Fruit fly (Drosophila melanogaster): ENCODE measurements around the gene Swip-1.

Swip-1 gene

dm6 chr2L:19018266-19018665 is 31.2 kb upstream of the Swip-1 start:
- TF ChIP-seq noc (tag; optimal IDR thresholded peaks at IDR 0.05): no peak

- no peak for TF ChIP-seq noc (tag; optimal IDR thresholded peaks at IDR 0.05)
Measured at dm6 chr2L:19017060-19017459, 30.0 kb upstream of the Swip-1 start.

dm6 chr2L:19015628-19016027 is 28.5 kb upstream of the Swip-1 start:
- no peak for TF ChIP-seq noc (tag; optimal IDR thresholded peaks at IDR 0.05)

- no peak for TF ChIP-seq noc (tag; optimal IDR thresholded peaks at IDR 0.05)
Measured at dm6 chr2L:19014881-19015366, 27.8 kb upstream of the Swip-1 start.

dm6 chr2L:19014032-19014880 is 27.2 kb upstream of the Swip-1 start:
- peak; percentile 23 for TF ChIP-seq noc (tag; optimal IDR thresholded peaks at IDR 0.05)

dm6 chr2L:19012776-19013328 is 25.8 kb upstream of the Swip-1 start:
- TF ChIP-seq noc (tag; optimal IDR thresholded peaks at IDR 0.05): no peak

- TF ChIP-seq noc (tag; optimal IDR thresholded peaks at IDR 0.05): peak; percentile 54
Measured at dm6 chr2L:19011895-19012645, 25.0 kb upstream of the Swip-1 start.

dm6 chr2L:19010566-19010965 is 23.5 kb upstream of the Swip-1 start, which contains the start of gene robl37BC:
TSS of gene robl37BC (plus strand) at chr2L:19010866.
- no peak for TF ChIP-seq noc (tag; optimal IDR thresholded peaks at IDR 0.05)

dm6 chr2L:19010037-19010436 is 23.0 kb upstream of the Swip-1 start:
- TF ChIP-seq noc (tag; optimal IDR thresholded peaks at IDR 0.05): no peak

- peak; percentile 82 for TF ChIP-seq noc (tag; optimal IDR thresholded peaks at IDR 0.05)
Measured at dm6 chr2L:19009130-19009529, 22.1 kb upstream of the Swip-1 start, which contains the start of gene RpL30. TSS of gene RpL30 (minus strand) at chr2L:19009306.

dm6 chr2L:19002959-19003371 is 15.9 kb upstream of the Swip-1 start, which contains the start of gene CG31793:
TSS of gene CG31793 (plus strand) at chr2L:19003367.
- TF ChIP-seq noc (tag; optimal IDR thresholded peaks at IDR 0.05): peak; percentile 88

dm6 chr2L:19002468-19002867 is 15.4 kb upstream of the Swip-1 start:
- TF ChIP-seq noc (tag; optimal IDR thresholded peaks at IDR 0.05): no peak

dm6 chr2L:18997148-18997547 is 10.1 kb upstream of the Swip-1 start, which contains the start of gene CG31792:
TSS of gene CG31792 (plus strand) at chr2L:18997448.
- TF ChIP-seq noc (tag; optimal IDR thresholded peaks at IDR 0.05): no peak

- peak; percentile 14 for TF ChIP-seq noc (tag; optimal IDR thresholded peaks at IDR 0.05)
Measured at dm6 chr2L:18995660-18996417, 8.8 kb upstream of the Swip-1 start, which contains the start of gene CG10650. TSS of gene CG10650 (minus strand) at chr2L:18995934.

- no peak for TF ChIP-seq noc (tag; optimal IDR thresholded peaks at IDR 0.05)
Measured at dm6 chr2L:18992196-18992595, 5.1 kb upstream of the Swip-1 start, which contains the start of gene CG46465. TSS of gene CG46465 (plus strand) at chr2L:18992496.

Measured in whole organism, larva.